Worm (Caenorhabditis elegans): ENCODE data around the gene F32D8.15.

The F32D8.15 gene

ce11 chrV:10888153-10888552 is 15.7 kb upstream of the F32D8.15 start:
- TF ChIP-seq dsc-1 (tag; optimal IDR thresholded peaks at IDR 0.05): peak; percentile 56
- peak; percentile 48 for TF ChIP-seq aly-2 (tag; optimal IDR thresholded peaks at IDR 0.05)
- TF ChIP-seq ztf-11 (tag; optimal IDR thresholded peaks at IDR 0.05): no peak
- TF ChIP-seq hlh-17 (GFP tag; optimal IDR thresholded peaks at IDR 0.05; ENCODE audit: borderline replicate concordance): no peak

ce11 chrV:10889036-10889435 is 14.8 kb upstream of the F32D8.15 start, which contains the start of gene F32D8.11:
TSS of gene F32D8.11 (minus strand) at chrV:10889136.
- TF ChIP-seq ceh-63 (GFP tag; optimal IDR thresholded peaks at IDR 0.05) (no peak), efl-1 (optimal IDR thresholded peaks at IDR 0.05) (no peak), efl-1 (GFP tag; optimal IDR thresholded peaks at IDR 0.05 in 1 of 2) (peak in 1 of 2 experiments; percentile 83)

- TF ChIP-seq lsy-2 (tag; optimal IDR thresholded peaks at IDR 0.05) (no peak), nhr-19 (GFP tag; conservative IDR thresholded peaks at IDR 0.05) (peak; percentile 9; the same call in 1 of the 2 replicates)
Measured at ce11 chrV:10889774-10890173, 14.1 kb upstream of the F32D8.15 start.

- peak; percentile 82 for TF ChIP-seq nhr-20 (tag; optimal IDR thresholded peaks at IDR 0.05)
- peak; percentile 84 for TF ChIP-seq snu-23 (GFP tag; optimal IDR thresholded peaks at IDR 0.05)
- TF ChIP-seq lsy-2 (tag; optimal IDR thresholded peaks at IDR 0.05): peak; percentile 33 to 45
- peak; percentile 57 for TF ChIP-seq unc-130 (tag; optimal IDR thresholded peaks at IDR 0.05)
- peak in 2 of 6 experiments; percentile 41 to 62 for TF ChIP-seq elt-3 (tag; optimal IDR thresholded peaks at IDR 0.05)
- TF ChIP-seq dsc-1 (tag; optimal IDR thresholded peaks at IDR 0.05): peak; percentile 19
- peak; percentile 41 for TF ChIP-seq nhr-90 (tag; optimal IDR thresholded peaks at IDR 0.05; ENCODE audit: poor library complexity)
- peak; percentile 36 for TF ChIP-seq nhr-47 (tag; optimal IDR thresholded peaks at IDR 0.05)
- peak; percentile 55 for TF ChIP-seq blmp-1 (tag; optimal IDR thresholded peaks at IDR 0.05)
- TF ChIP-seq C16A3.4 (tag; optimal IDR thresholded peaks at IDR 0.05): peak; percentile 35
- TF ChIP-seq vab-15 (tag; optimal IDR thresholded peaks at IDR 0.05): no peak
- peak; percentile 37 for TF ChIP-seq rnt-1 (tag; optimal IDR thresholded peaks at IDR 0.05)
- no peak for TF ChIP-seq ets-5 (GFP tag; IDR thresholded peaks at IDR 0.05)
- TF ChIP-seq jun-1 (tag; optimal IDR thresholded peaks at IDR 0.05): no peak
- peak; percentile 18 for TF ChIP-seq lir-3 (tag; optimal IDR thresholded peaks at IDR 0.05; ENCODE audit: poor library complexity)
- TF ChIP-seq C04F5.9 (tag; optimal IDR thresholded peaks at IDR 0.05): no peak
- peak; percentile 68 to 81 for TF ChIP-seq efl-1 (optimal IDR thresholded peaks at IDR 0.05)
- peak; percentile 18 to 95 for TF ChIP-seq efl-1 (GFP tag; optimal IDR thresholded peaks at IDR 0.05 in 1 of 2)
- TF ChIP-seq elt-2 (tag; optimal IDR thresholded peaks at IDR 0.05): peak; percentile 42
- peak; percentile 74 for TF ChIP-seq nhr-19 (GFP tag; conservative IDR thresholded peaks at IDR 0.05)
- TF ChIP-seq swsn-7 (tag; optimal IDR thresholded peaks at IDR 0.05): peak; percentile 44
- no peak for TF ChIP-seq nhr-84 (tag; optimal IDR thresholded peaks at IDR 0.05)
- peak in 2 of 3 experiments; percentile 11 to 17 for TF ChIP-seq dpl-1 (GFP tag; optimal IDR thresholded peaks at IDR 0.05)
- TF ChIP-seq lin-13 (GFP tag; optimal IDR thresholded peaks at IDR 0.05): peak; percentile 9
- peak in 1 of 3 experiments; percentile 22 for TF ChIP-seq ceh-82 (tag; optimal IDR thresholded peaks at IDR 0.05)
- peak; percentile 65 for TF ChIP-seq nhr-85 (tag)
- TF ChIP-seq nhr-76 (tag; optimal IDR thresholded peaks at IDR 0.05): no peak
- no peak for TF ChIP-seq fkh-10 (GFP tag; optimal IDR thresholded peaks at IDR 0.05)
- peak; percentile 86 for TF ChIP-seq nhr-71 (tag; optimal IDR thresholded peaks at IDR 0.05)
- TF ChIP-seq lin-14 (GFP tag; optimal IDR thresholded peaks at IDR 0.05): peak; percentile 61
- TF ChIP-seq mdl-1 (tag; optimal IDR thresholded peaks at IDR 0.05): peak in 1 of 2 experiments; percentile 10
- TF ChIP-seq lin-35 (GFP tag; optimal IDR thresholded peaks at IDR 0.05): peak; percentile 23 to 59
- TF ChIP-seq ama-1 (optimal IDR thresholded peaks at IDR 0.05): peak; percentile 44
Measured at ce11 chrV:10890980-10891379, 12.9 kb upstream of the F32D8.15 start, which contains the start of gene F32D8.12. TSS of gene F32D8.12 (minus strand) at chrV:10891027.
